Fruit fly (Drosophila melanogaster) whole organism, wandering third instar larva: ENCODE measurements around the gene Atg8b.
A peak's percentile ranks its signal among the peaks of the same experiment; 100 is the strongest.

Experiments
- Abd-B ChIP-seq: fragments of >200 bp; optimal IDR thresholded peaks from 2 replicates; lab custom pipeline; 2017; ENCODE audit warnings: missing biosample characterization, missing genetic modification characterization
- CG32264 ChIP-seq: fragments of 200-800 bp; sonication (Bioruptor generic); optimal IDR thresholded peaks from 2 replicates; lab custom pipeline; 2016; ENCODE audit warnings: missing biosample characterization, missing genetic modification characterization
- CG9705 ChIP-seq: fragments of 200-800 bp; sonication (Bioruptor generic); optimal IDR thresholded peaks from 2 replicates; lab custom pipeline; 2018; ENCODE audit warnings: missing biosample characterization, mild to moderate bottlenecking, missing genetic modification characterization
- CrebA ChIP-seq: fragments of 200-800 bp; sonication (Bioruptor generic); optimal IDR thresholded peaks from 2 replicates; lab custom pipeline; 2016; ENCODE audit warnings: missing biosample characterization, mild to moderate bottlenecking, missing genetic modification characterization, borderline replicate concordance
- Dfd ChIP-seq: fragments of >200 bp; optimal IDR thresholded peaks from 2 replicates; lab custom pipeline; 2017; ENCODE audit warnings: missing biosample characterization, missing genetic modification characterization
- Dif ChIP-seq: fragments of 200-275, 200-300 bp; sonication (Bioruptor generic); optimal IDR thresholded peaks from 2 replicates; lab custom pipeline; 2018; ENCODE audit warnings: missing biosample characterization, missing genetic modification characterization; ENCODE audit not compliant: partially characterized antibody
- GATAd ChIP-seq: sonication (Bioruptor generic); optimal IDR thresholded peaks from 2 replicates; lab custom pipeline; 2016; ENCODE audit warnings: missing biosample characterization, missing genetic modification characterization
- HLH106 ChIP-seq: fragments of 200-800 bp; optimal IDR thresholded peaks from 3 replicates; lab custom pipeline; 2019; ENCODE audit warnings: missing biosample characterization, mild to moderate bottlenecking, missing genetic modification characterization, moderate library complexity
- Hnf4 ChIP-seq: fragments of 200-800 bp; sonication (Bioruptor generic); optimal IDR thresholded peaks from 2 replicates; lab custom pipeline; 2016; ENCODE audit warnings: missing biosample characterization, mild to moderate bottlenecking, missing genetic modification characterization
- Hr78 ChIP-seq: fragments of >200 bp; optimal IDR thresholded peaks from 2 replicates; lab custom pipeline; 2017; ENCODE audit warnings: missing biosample characterization, missing genetic modification characterization
- Hr83 ChIP-seq: fragments of 200-300 bp; sonication (Bioruptor generic); optimal IDR thresholded peaks from 2 replicates; lab custom pipeline; 2016; ENCODE audit warnings: missing biosample characterization, mild to moderate bottlenecking, missing genetic modification characterization, moderate library complexity; ENCODE audit not compliant: poor library complexity, severe bottlenecking
- Jra ChIP-seq: sonication (Bioruptor generic); optimal IDR thresholded peaks from 2 replicates; lab custom pipeline; 2016; ENCODE audit warnings: missing biosample characterization, missing genetic modification characterization
- Mio ChIP-seq: sonication (Bioruptor generic); optimal IDR thresholded peaks from 2 replicates; lab custom pipeline; 2016; ENCODE audit warnings: missing biosample characterization, missing genetic modification characterization
- Myc ChIP-seq: fragments of >200 bp; optimal IDR thresholded peaks from 2 replicates; lab custom pipeline; 2017
- N ChIP-seq: fragments of >200 bp; optimal IDR thresholded peaks from 2 replicates; lab custom pipeline; 2018; ENCODE audit warnings: missing biosample characterization, missing external identifiers, missing genetic modification characterization
- OdsH ChIP-seq: fragments of 200-800 bp; sonication (Bioruptor generic); optimal IDR thresholded peaks from 2 replicates; lab custom pipeline; 2016; ENCODE audit warnings: missing biosample characterization, mild to moderate bottlenecking, missing genetic modification characterization
- Rel ChIP-seq, 2 experiments: fragments of 200-800 bp; sonication (Bioruptor generic) in 1 of 2; optimal IDR thresholded peaks; 2 replicates in 1 of 2; 3 replicates in 1 of 2; lab custom pipeline; 2016 to 2019; ENCODE audit warnings: mild to moderate bottlenecking in 2 of 2, missing biosample characterization in 2 of 2, missing genetic modification characterization in 2 of 2, moderate library complexity in 1 of 2
- Sp1 ChIP-seq: fragments of 200-800 bp; sonication (Bioruptor generic); optimal IDR thresholded peaks from 3 replicates; lab custom pipeline; 2019; ENCODE audit warnings: missing biosample characterization, mild to moderate bottlenecking, missing genetic modification characterization, moderate library complexity
- Vsx2 ChIP-seq: fragments of 200-300, 225-300 bp; sonication (Bioruptor generic); optimal IDR thresholded peaks from 2 replicates; lab custom pipeline; 2018; ENCODE audit warnings: missing biosample characterization, missing genetic modification characterization; ENCODE audit not compliant: partially characterized antibody
- br ChIP-seq: fragments of 200-800 bp; sonication (Bioruptor generic); optimal IDR thresholded peaks from 2 replicates; lab custom pipeline; 2016; ENCODE audit warnings: missing biosample characterization, missing genetic modification characterization
- brk ChIP-seq: fragments of 200-800 bp; sonication (Bioruptor generic); optimal IDR thresholded peaks from 2 replicates; lab custom pipeline; 2016; ENCODE audit warnings: missing biosample characterization, mild to moderate bottlenecking, missing genetic modification characterization
- dl ChIP-seq, 2 experiments: fragments of 175-275, 200-275 bp in 1 of 2; fragments of 200-275 bp in 1 of 2; sonication (Bioruptor generic); optimal IDR thresholded peaks; lab custom pipeline; 2018; ENCODE audit warnings: mild to moderate bottlenecking in 2 of 2, missing biosample characterization in 2 of 2, missing genetic modification characterization in 2 of 2, moderate library complexity in 2 of 2; ENCODE audit not compliant: partially characterized antibody in 2 of 2, insufficient read depth in 1 of 2
- dmrt93B ChIP-seq: fragments of 200-800 bp; sonication (Bioruptor generic); optimal IDR thresholded peaks from 2 replicates; lab custom pipeline; 2018; ENCODE audit warnings: missing biosample characterization, mild to moderate bottlenecking, missing genetic modification characterization
- dsf ChIP-seq: sonication (Bioruptor generic); optimal IDR thresholded peaks from 2 replicates; lab custom pipeline; 2016; ENCODE audit warnings: missing biosample characterization, missing genetic modification characterization, borderline replicate concordance
- ey ChIP-seq: fragments of 200-800 bp; sonication (Bioruptor generic); optimal IDR thresholded peaks from 2 replicates; lab custom pipeline; 2016; ENCODE audit warnings: missing biosample characterization, missing genetic modification characterization
- foxo ChIP-seq, 2 experiments: fragments of 200-800 bp; sonication (Bioruptor generic); optimal IDR thresholded peaks; 2 replicates in 1 of 2; 3 replicates in 1 of 2; lab custom pipeline; 2016 to 2017; ENCODE audit warnings: missing biosample characterization in 2 of 2, missing genetic modification characterization in 2 of 2
- fru ChIP-seq: fragments of 200-800 bp; sonication (Bioruptor generic); optimal IDR thresholded peaks from 3 replicates; lab custom pipeline; 2016; ENCODE audit warnings: missing biosample characterization, mild to moderate bottlenecking, missing genetic modification characterization
- h ChIP-seq: fragments of 200-800 bp; sonication (Bioruptor generic); optimal IDR thresholded peaks from 3 replicates; lab custom pipeline; 2016; ENCODE audit warnings: missing biosample characterization, mild to moderate bottlenecking, missing genetic modification characterization
- jim ChIP-seq: fragments of 175-275, 200-325 bp; sonication (Bioruptor generic); optimal IDR thresholded peaks from 2 replicates; lab custom pipeline; 2016; ENCODE audit warnings: missing biosample characterization, mild to moderate bottlenecking, missing genetic modification characterization
- lola ChIP-seq: fragments of >200 bp; optimal IDR thresholded peaks from 2 replicates; lab custom pipeline; 2017; ENCODE audit warnings: missing biosample characterization, missing genetic modification characterization
- pan ChIP-seq: fragments of >200 bp; optimal IDR thresholded peaks from 2 replicates; lab custom pipeline; 2017
- psq ChIP-seq: fragments of 200-800 bp; sonication (Bioruptor generic); optimal IDR thresholded peaks from 3 replicates; lab custom pipeline; 2017; ENCODE audit warnings: missing biosample characterization, mild to moderate bottlenecking, missing genetic modification characterization, moderate library complexity
- rgr ChIP-seq: fragments of 200-800 bp; sonication (Bioruptor generic); optimal IDR thresholded peaks from 3 replicates; lab custom pipeline; 2016; ENCODE audit warnings: missing biosample characterization, mild to moderate bottlenecking, missing genetic modification characterization
- sage ChIP-seq: fragments of 200-800 bp; sonication (Bioruptor generic); optimal IDR thresholded peaks from 2 replicates; lab custom pipeline; 2016; ENCODE audit warnings: missing biosample characterization, mild to moderate bottlenecking, missing genetic modification characterization
- sv ChIP-seq: fragments of 200-800 bp; sonication (Bioruptor generic); optimal IDR thresholded peaks from 3 replicates; lab custom pipeline; 2016; ENCODE audit warnings: missing biosample characterization, missing genetic modification characterization
- tai ChIP-seq: sonication (Bioruptor generic); optimal IDR thresholded peaks from 2 replicates; lab custom pipeline; 2016; ENCODE audit warnings: missing biosample characterization, missing genetic modification characterization
- usp ChIP-seq: fragments of >200 bp; optimal IDR thresholded peaks from 2 replicates; lab custom pipeline; 2017; ENCODE audit warnings: missing biosample characterization, missing genetic modification characterization
- woc ChIP-seq: sonication (Bioruptor generic); optimal IDR thresholded peaks from 2 replicates; lab custom pipeline; 2016; ENCODE audit warnings: missing biosample characterization, mild to moderate bottlenecking, missing genetic modification characterization

The Atg8b gene

dm6 chr3R:17705899-17706831, 18.7 kb downstream of the Atg8b start:
- TF ChIP-seq fru (GFP tag; lab: Kevin White, UChicago) (peak; percentile 13), Mio (no peak), woc (GFP tag; lab: Kevin White, UChicago) (peak; percentile 19), dsf (GFP tag; lab: Kevin White, UChicago) (no peak), Hr83 (GFP tag; lab: Kevin White, UChicago) (no peak), tai (GFP tag; lab: Kevin White, UChicago) (peak; percentile 13), foxo (GFP tag; optimal IDR thresholded peaks at IDR 0.05; lab: Kevin White, UChicago) (peak in 1 of 2 experiments; percentile 17), Myc (lab: Kevin White, UChicago) (no peak), h (peak; percentile 52), usp (no peak), CrebA (peak; percentile 90), N (GFP tag; lab: Kevin White, UChicago) (no peak), ey (GFP tag; lab: Kevin White, UChicago) (no peak), Rel (GFP tag; optimal IDR thresholded peaks at IDR 0.05; lab: Kevin White, UChicago) (no peak), Rel (tag; optimal IDR thresholded peaks at IDR 0.05; lab: Kevin White, UChicago) (peak; percentile 90), sage (GFP tag; lab: Kevin White, UChicago) (no peak), Sp1 (no peak), Vsx2 (no peak), lola (GFP tag; lab: Kevin White, UChicago) (no peak), Dif (GFP tag; lab: Kevin White, UChicago) (no peak), sv (GFP tag; lab: Kevin White, UChicago) (no peak), CG9705 (GFP tag; lab: Kevin White, UChicago) (no peak), dmrt93B (no peak), Abd-B (GFP tag; lab: Kevin White, UChicago) (no peak), psq (peak; percentile 87), Hnf4 (GFP tag; lab: Kevin White, UChicago) (peak; percentile 25), rgr (GFP tag; lab: Kevin White, UChicago) (no peak), pan (no peak), OdsH (GFP tag; lab: Kevin White, UChicago) (peak; percentile 37), dl (GFP tag; optimal IDR thresholded peaks at IDR 0.05; lab: Kevin White, UChicago; ENCODE audit: insufficient read depth in 1 of 2, partially characterized antibody in 2 of 2) (no peak), HLH106 (tag; lab: Kevin White, UChicago) (no peak), Hr78 (GFP tag; lab: Kevin White, UChicago) (no peak), Dfd (no peak), GATAd (GFP tag; lab: Kevin White, UChicago) (no peak), brk (GFP tag; lab: Kevin White, UChicago) (peak; percentile 25), CG32264 (GFP tag; lab: Kevin White, UChicago) (no peak), Jra (GFP tag; lab: Kevin White, UChicago) (no peak), br (GFP tag; lab: Kevin White, UChicago) (no peak), jim (GFP tag; lab: Kevin White, UChicago) (peak; percentile 22)

- TF ChIP-seq Rel (GFP tag; optimal IDR thresholded peaks at IDR 0.05; lab: Kevin White, UChicago) (no peak), Rel (tag; optimal IDR thresholded peaks at IDR 0.05; lab: Kevin White, UChicago) (peak; percentile 93), woc (GFP tag; lab: Kevin White, UChicago) (no peak)
- TF ChIP-seq, all 38 proteins: peak for 1
Measured at dm6 chr3R:17705140-17705539, 19.7 kb downstream of the Atg8b start.
